Worm (Caenorhabditis elegans) whole organism, L4 larva: ENCODE measurements around the gene ZK822.9.

Experiments used
- F37D6.2 ChIP-seq: sonication (generic microtip); optimal IDR thresholded peaks from 2 replicates; lab custom pipeline; 2016; ENCODE audit warnings: mild to moderate bottlenecking, missing genetic modification characterization, missing compliant biosample characterization
- F44E2.7 ChIP-seq: fragments of 200-800 bp; sonication (Bioruptor generic); IDR thresholded peaks from 2 replicates; pipeline ENCODE4 v2.1.2; 2022; ENCODE audit warnings: missing genetic modification characterization, missing compliant biosample characterization
- F49E8.2 ChIP-seq: sonication (generic microtip); optimal IDR thresholded peaks from 2 replicates; lab custom pipeline; 2016; ENCODE audit warnings: missing compliant biosample characterization, mild to moderate bottlenecking, missing genetic modification characterization, borderline replicate concordance
- T20F7.1 ChIP-seq: fragments of 200-800 bp; sonication (Bioruptor generic); optimal IDR thresholded peaks from 2 replicates; lab custom pipeline; 2018; ENCODE audit warnings: mild to moderate bottlenecking, missing genetic modification characterization, missing compliant biosample characterization
- T26A8.4 ChIP-seq: fragments of 200-800 bp; sonication (Bioruptor generic); IDR thresholded peaks from 2 replicates; pipeline ENCODE4 v1.3.6; 2022; ENCODE audit warnings: missing genetic modification characterization, missing compliant biosample characterization
- Y5F2A.4 ChIP-seq: fragments of 200-800 bp; sonication (Bioruptor generic); optimal IDR thresholded peaks from 2 replicates; lab custom pipeline; 2018; ENCODE audit warnings: mild to moderate bottlenecking, missing genetic modification characterization, missing compliant biosample characterization
- aha-1 ChIP-seq: fragments of 150-350 bp; peaks from one replicate; lab custom pipeline; 2014; ENCODE audit warnings: missing biosample characterization, missing genetic modification characterization
- ceh-28 ChIP-seq: fragments of 150-350 bp; optimal IDR thresholded peaks from 2 replicates; lab custom pipeline; 2014; ENCODE audit warnings: missing biosample characterization, missing genetic modification reagents, missing genetic modification characterization
- ceh-44 ChIP-seq: fragments of 200-800 bp; sonication (Bioruptor generic); IDR thresholded peaks from 2 replicates; pipeline ENCODE4 v1.3.6; 2022; ENCODE audit warnings: missing genetic modification reagents, missing genetic modification characterization, missing compliant biosample characterization
- ceh-82 ChIP-seq: sonication (generic microtip); optimal IDR thresholded peaks from 2 replicates; lab custom pipeline; 2017; ENCODE audit warnings: missing biosample characterization, missing genetic modification characterization
- dmd-6 ChIP-seq: fragments of 200-800 bp; sonication (Bioruptor generic); IDR thresholded peaks from 2 replicates; pipeline ENCODE4 v1.3.6; 2022; ENCODE audit warnings: missing genetic modification reagents, missing genetic modification characterization, missing compliant biosample characterization
- dve-1 ChIP-seq: sonication (generic microtip); optimal IDR thresholded peaks from 2 replicates; lab custom pipeline; 2017; ENCODE audit warnings: antibody characterized with exemption, mild to moderate bottlenecking, missing genetic modification characterization, missing compliant biosample characterization; ENCODE audit not compliant: insufficient read depth
- egl-27 ChIP-seq: sonication (generic microtip); optimal IDR thresholded peaks from 3 replicates; lab custom pipeline; 2017; ENCODE audit warnings: missing biosample characterization, missing genetic modification reagents, missing genetic modification characterization
- fkh-10 ChIP-seq: fragments of 150-350 bp; optimal IDR thresholded peaks from 2 replicates; lab custom pipeline; 2014; ENCODE audit warnings: missing biosample characterization, missing genetic modification reagents, missing genetic modification characterization
- hlh-11 ChIP-seq: fragments of 200-800 bp; sonication (Bioruptor generic); optimal IDR thresholded peaks from 2 replicates; lab custom pipeline; 2018; ENCODE audit warnings: mild to moderate bottlenecking, missing genetic modification characterization, missing compliant biosample characterization
- hlh-30 ChIP-seq: sonication (generic microtip); optimal IDR thresholded peaks from 2 replicates; lab custom pipeline; 2017; ENCODE audit warnings: antibody characterized with exemption, mild to moderate bottlenecking, missing genetic modification characterization, missing compliant biosample characterization; ENCODE audit not compliant: insufficient read depth
- lin-38 ChIP-seq: fragments of 200-800 bp; sonication (Bioruptor generic); IDR thresholded peaks from 2 replicates; pipeline ENCODE4 v1.3.6; 2022; ENCODE audit warnings: missing genetic modification reagents, missing genetic modification characterization, missing compliant biosample characterization
- madf-5 ChIP-seq, 2 experiments: fragments of 200-800 bp; sonication (Bioruptor generic); IDR thresholded peaks; 2 replicates each; pipeline ENCODE4 v1.3.6; 2022; ENCODE audit warnings: missing compliant biosample characterization in 2 of 2, missing genetic modification characterization in 2 of 2
- mdl-1 ChIP-seq, 2 experiments: fragments of 150-350 bp in 1 of 2; sonication (generic microtip) in 1 of 2; optimal IDR thresholded peaks; 2 replicates each; lab custom pipeline; 2014 to 2017; ENCODE audit warnings: missing biosample characterization in 2 of 2, missing genetic modification characterization in 2 of 2
- mdt-29 ChIP-seq: fragments of 200-800 bp; sonication (Bioruptor generic); IDR thresholded peaks from 2 replicates; pipeline ENCODE4 v1.3.6; 2022; ENCODE audit warnings: missing genetic modification reagents, missing genetic modification characterization, missing compliant biosample characterization
- mep-1 ChIP-seq: fragments of 150-350 bp; sonication (generic microtip); optimal IDR thresholded peaks from 3 replicates; lab custom pipeline; 2014; ENCODE audit warnings: missing biosample characterization, missing genetic modification characterization
- mes-2 ChIP-seq: sonication (generic microtip); optimal IDR thresholded peaks from 2 replicates; lab custom pipeline; 2016; ENCODE audit warnings: missing genotype, mild to moderate bottlenecking, missing genetic modification characterization, missing compliant biosample characterization; ENCODE audit not compliant: poor library complexity, severe bottlenecking
- mxl-3 ChIP-seq: fragments of 200-800 bp; sonication (Bioruptor generic); optimal IDR thresholded peaks from 2 replicates; lab custom pipeline; 2018; ENCODE audit warnings: mild to moderate bottlenecking, missing genetic modification characterization, missing compliant biosample characterization
- nhr-111 ChIP-seq: fragments of 200-800 bp; sonication (Bioruptor generic); optimal IDR thresholded peaks from 2 replicates; lab custom pipeline; 2018; ENCODE audit warnings: mild to moderate bottlenecking, missing genetic modification characterization, missing compliant biosample characterization
- nhr-237 ChIP-seq: sonication (generic microtip); optimal IDR thresholded peaks from 2 replicates; lab custom pipeline; 2017; ENCODE audit warnings: missing biosample characterization, missing genetic modification characterization
- nhr-25 ChIP-seq: sonication (generic microtip); optimal IDR thresholded peaks from 2 replicates; lab custom pipeline; 2017; ENCODE audit warnings: missing genetic modification characterization, mild to moderate bottlenecking, missing compliant biosample characterization, antibody characterized with exemption, moderate library complexity, borderline replicate concordance; ENCODE audit not compliant: insufficient read depth
- nhr-28 ChIP-seq: fragments of 150-350 bp; optimal IDR thresholded peaks from 2 replicates; lab custom pipeline; 2014; ENCODE audit warnings: missing biosample characterization, missing genetic modification characterization
- nhr-48 ChIP-seq: sonication (generic microtip); optimal IDR thresholded peaks from 2 replicates; lab custom pipeline; 2016; ENCODE audit warnings: mild to moderate bottlenecking, missing genetic modification characterization, missing compliant biosample characterization
- nhr-76 ChIP-seq: fragments of 150-350 bp; optimal IDR thresholded peaks from 2 replicates; lab custom pipeline; 2014; ENCODE audit warnings: missing biosample characterization, missing genetic modification characterization
- nhr-77 ChIP-seq: fragments of 150-350 bp; optimal IDR thresholded peaks from 2 replicates; lab custom pipeline; 2014; ENCODE audit warnings: missing biosample characterization, missing genetic modification characterization
- php-3 ChIP-seq: fragments of 200-800 bp; sonication (Bioruptor generic); IDR thresholded peaks from 2 replicates; pipeline ENCODE4 v1.3.6; 2022; ENCODE audit warnings: missing genetic modification reagents, missing genetic modification characterization, missing compliant biosample characterization
- set-16 ChIP-seq: fragments of 200-800 bp; sonication (Bioruptor generic); IDR thresholded peaks from 2 replicates; pipeline ENCODE4 v1.3.6; 2022; ENCODE audit warnings: missing genetic modification reagents, missing genetic modification characterization, missing compliant biosample characterization
- snpc-1.2 ChIP-seq: fragments of 200-800 bp; sonication (Bioruptor generic); IDR thresholded peaks from 2 replicates; pipeline ENCODE4 v1.3.6; 2022; ENCODE audit warnings: missing genetic modification reagents, missing genetic modification characterization, missing compliant biosample characterization
- snpc-4 ChIP-seq: fragments of 150-350 bp; optimal IDR thresholded peaks from 2 replicates; lab custom pipeline; 2014; ENCODE audit warnings: missing biosample characterization, missing genetic modification characterization
- spr-1 ChIP-seq: sonication (generic microtip); optimal IDR thresholded peaks from 2 replicates; lab custom pipeline; 2016; ENCODE audit warnings: mild to moderate bottlenecking, missing genetic modification characterization, missing compliant biosample characterization
- spr-3 ChIP-seq: fragments of 200-800 bp; sonication (Bioruptor generic); optimal IDR thresholded peaks from 2 replicates; lab custom pipeline; 2018; ENCODE audit warnings: mild to moderate bottlenecking, missing genetic modification characterization, missing compliant biosample characterization
- tra-1 ChIP-seq: fragments of 200-800 bp; sonication (Bioruptor generic); IDR thresholded peaks from 2 replicates; pipeline ENCODE4 v1.3.6; 2022; ENCODE audit warnings: missing genetic modification reagents, missing genetic modification characterization, missing compliant biosample characterization
- unc-39 ChIP-seq: sonication (generic microtip); optimal IDR thresholded peaks from 2 replicates; lab custom pipeline; 2017; ENCODE audit warnings: missing biosample characterization, missing genetic modification characterization
- zfp-2 ChIP-seq: sonication (generic microtip); optimal IDR thresholded peaks from 2 replicates; lab custom pipeline; 2016; ENCODE audit warnings: mild to moderate bottlenecking, missing genetic modification characterization, missing compliant biosample characterization
- zfp-3 ChIP-seq: fragments of 200-800 bp; sonication (Bioruptor generic); conservative IDR thresholded peaks from 2 replicates; pipeline ENCODE4 v1.3.6; 2022; ENCODE audit warnings: missing genetic modification reagents, missing genetic modification characterization, missing compliant biosample characterization
- zip-11 ChIP-seq: fragments of 200-800 bp; sonication (Bioruptor generic); IDR thresholded peaks from 2 replicates; pipeline ENCODE4 v1.3.6; 2022; ENCODE audit warnings: missing genetic modification characterization, missing compliant biosample characterization

The ZK822.9 gene

DNA sequence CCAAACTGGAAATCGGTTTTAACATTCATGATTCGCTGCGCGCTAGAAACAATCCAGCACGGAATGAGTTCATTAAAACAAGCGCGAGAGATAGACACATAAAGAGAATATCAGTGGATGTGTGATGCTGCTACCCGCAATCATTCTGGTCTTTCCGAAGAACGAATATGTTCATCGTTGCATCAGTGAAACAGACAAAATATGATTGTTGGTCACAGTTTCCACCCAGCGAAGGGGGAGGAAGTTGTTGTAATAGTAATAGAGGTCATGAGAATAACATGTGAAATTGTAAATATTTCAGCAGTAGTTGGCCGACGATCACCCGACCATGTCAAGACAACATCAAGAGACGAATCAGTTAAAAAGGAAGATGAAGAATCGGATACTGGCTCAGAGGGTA is 14.5 kb upstream of the ZK822.9 start (continued):
- TF ChIP-seq snpc-4 (tag; lab: Kevin White, UChicago) (no peak), nhr-237 (tag; lab: Kevin White, UChicago) (no peak), Y5F2A.4 (GFP tag; lab: Kevin White, UChicago) (no peak), T20F7.1 (GFP tag; lab: Kevin White, UChicago) (no peak), zip-11 (GFP tag; lab: Robert Waterston, UW) (no peak), mdt-29 (no peak), nhr-25 (tag; lab: Kevin White, UChicago) (peak; percentile 66), tra-1 (no peak), F44E2.7 (no peak), nhr-28 (tag; lab: Kevin White, UChicago) (peak; percentile 48), zfp-2 (tag; lab: Kevin White, UChicago) (no peak), nhr-76 (tag; lab: Kevin White, UChicago) (no peak), mdl-1 (tag; optimal IDR thresholded peaks at IDR 0.05; lab: Kevin White, UChicago) (peak in 1 of 2 experiments; percentile 70), madf-5 (GFP tag; IDR thresholded peaks at IDR 0.05; lab: Robert Waterston, UW) (no peak), set-16 (GFP tag; lab: Robert Waterston, UW) (no peak), spr-1 (tag; lab: Kevin White, UChicago) (no peak), dmd-6 (GFP tag; lab: Robert Waterston, UW) (peak; percentile 49; the same call in 1 of the 2 replicates), nhr-48 (peak; percentile 48), php-3 (no peak), mxl-3 (peak; percentile 11), F49E8.2 (no peak), mes-2 (tag; lab: Kevin White, UChicago) (no peak), F37D6.2 (tag; lab: Kevin White, UChicago) (no peak), mep-1 (tag; lab: Kevin White, UChicago) (peak; percentile 9), fkh-10 (no peak), nhr-111 (GFP tag; lab: Kevin White, UChicago) (no peak), hlh-11 (peak; percentile 55), ceh-82 (no peak), unc-39 (tag; lab: Kevin White, UChicago) (no peak), T26A8.4 (no peak), ceh-44 (GFP tag; lab: Robert Waterston, UW) (no peak)

DNA sequence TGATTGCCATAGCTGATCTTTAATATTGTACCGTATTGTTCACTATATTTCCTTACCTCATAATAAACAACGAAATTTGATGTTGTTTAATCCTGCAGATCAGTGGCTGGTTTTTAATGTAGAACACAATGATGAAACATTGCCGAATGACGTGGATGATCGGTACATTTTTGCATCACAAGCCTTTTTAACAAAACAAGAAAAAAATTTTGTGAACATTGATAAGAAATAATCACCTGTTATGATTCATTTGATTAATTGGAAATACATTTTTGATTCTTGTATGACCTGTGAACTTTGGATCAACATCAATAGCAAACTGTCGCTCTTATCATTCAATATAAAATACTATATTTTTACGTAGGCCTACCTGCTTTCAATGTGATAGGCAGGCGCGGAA is 12.9 kb upstream of the ZK822.9 start:
- peak; percentile 27 for TF ChIP-seq dve-1
- TF ChIP-seq nhr-77 (tag; lab: Kevin White, UChicago) = no peak
- TF ChIP-seq lin-38 (GFP tag; lab: Robert Waterston, UW) = no peak
- peak; percentile 10 for TF ChIP-seq nhr-48
- no peak for TF ChIP-seq nhr-237 (tag; lab: Kevin White, UChicago)
- TF ChIP-seq zfp-3 (GFP tag; lab: Robert Waterston, UW) = no peak
- peak; percentile 55 for TF ChIP-seq aha-1 (tag; lab: Kevin White, UChicago)
- TF ChIP-seq egl-27 (tag; lab: Kevin White, UChicago) = no peak
- TF ChIP-seq T20F7.1 (GFP tag; lab: Kevin White, UChicago) = no peak
- peak; percentile 34 for TF ChIP-seq mep-1 (tag; lab: Kevin White, UChicago)
- TF ChIP-seq nhr-28 (tag; lab: Kevin White, UChicago) = peak; percentile 8
- TF ChIP-seq hlh-11 = peak; percentile 24
- no peak for TF ChIP-seq snpc-1.2 (GFP tag; lab: Robert Waterston, UW)
- no peak for TF ChIP-seq unc-39 (tag; lab: Kevin White, UChicago)
- TF ChIP-seq spr-3 (GFP tag; lab: Kevin White, UChicago) = no peak
- TF ChIP-seq ceh-28 (tag; lab: Kevin White, UChicago) = no peak
- TF ChIP-seq zfp-2 (tag; lab: Kevin White, UChicago) = no peak
- no peak for TF ChIP-seq php-3
- peak; percentile 33 for TF ChIP-seq hlh-30 (tag; lab: Kevin White, UChicago)
